Worm (Caenorhabditis elegans): Measurements from ENCODE around the gene bath-29.

The bath-29 gene

ce11 chrII:3383116-3383515 lies 34.8 kb downstream of the bath-29 start:
- TF ChIP-seq ceh-43 (GFP tag; optimal IDR thresholded peaks at IDR 0.05) (no peak), lin-32 (GFP tag; optimal IDR thresholded peaks at IDR 0.05) (no peak), ceh-83 (GFP tag; optimal IDR thresholded peaks at IDR 0.05) (no peak), nhr-237 (tag; optimal IDR thresholded peaks at IDR 0.05) (no peak), cnd-1 (tag; optimal IDR thresholded peaks at IDR 0.05) (no peak), lin-13 (tag; optimal IDR thresholded peaks at IDR 0.05) (no peak), lsy-2 (tag; optimal IDR thresholded peaks at IDR 0.05) (no peak), flh-1 (GFP tag; optimal IDR thresholded peaks at IDR 0.05) (no peak), mab-5 (tag; optimal IDR thresholded peaks at IDR 0.05) (no peak), drap-1 (GFP tag; optimal IDR thresholded peaks at IDR 0.05) (no peak), mep-1 (tag; optimal IDR thresholded peaks at IDR 0.05) (no peak), ztf-11 (tag; optimal IDR thresholded peaks at IDR 0.05) (no peak), zip-8 (tag; optimal IDR thresholded peaks at IDR 0.05) (no peak)

- TF ChIP-seq flh-1 (GFP tag; optimal IDR thresholded peaks at IDR 0.05) (no peak), hlh-1 (tag; optimal IDR thresholded peaks at IDR 0.05) (no peak), ham-2 (GFP tag; optimal IDR thresholded peaks at IDR 0.05) (no peak), mab-5 (tag; optimal IDR thresholded peaks at IDR 0.05) (no peak), unc-39 (tag; optimal IDR thresholded peaks at IDR 0.05) (no peak), bed-3 (GFP tag; optimal IDR thresholded peaks at IDR 0.05) (no peak), elt-3 (tag; optimal IDR thresholded peaks at IDR 0.05) (no peak), nhr-28 (tag; optimal IDR thresholded peaks at IDR 0.05) (no peak), zip-8 (tag; optimal IDR thresholded peaks at IDR 0.05) (no peak), ceh-83 (GFP tag; optimal IDR thresholded peaks at IDR 0.05) (no peak), M03D4.4 (tag; optimal IDR thresholded peaks at IDR 0.05) (no peak)
These were observed 37.4 kb downstream of the bath-29 start, which contains the start of gene T06D4.2 for ce11 chrII:3385736-3386135. Gene T06D4.2, minus strand, starts transcription at chrII:3385905.

- no peak for TF ChIP-seq nhr-237 (tag; optimal IDR thresholded peaks at IDR 0.05)
- TF ChIP-seq tbx-8 (GFP tag; optimal IDR thresholded peaks at IDR 0.05), result no peak
- TF ChIP-seq ceh-39 (tag; optimal IDR thresholded peaks at IDR 0.05), result no peak
- no peak for TF ChIP-seq lin-13 (tag; optimal IDR thresholded peaks at IDR 0.05)
- TF ChIP-seq elt-3 (tag; optimal IDR thresholded peaks at IDR 0.05), result no peak
- no peak for TF ChIP-seq nhr-12 (tag; optimal IDR thresholded peaks at IDR 0.05)
- no peak for TF ChIP-seq drap-1 (GFP tag; optimal IDR thresholded peaks at IDR 0.05)
- TF ChIP-seq cnd-1 (tag; optimal IDR thresholded peaks at IDR 0.05), result no peak
- TF ChIP-seq unc-120 (tag; optimal IDR thresholded peaks at IDR 0.05; ENCODE audit: poor library complexity, severe bottlenecking), result no peak
- no peak for TF ChIP-seq lin-32 (GFP tag; optimal IDR thresholded peaks at IDR 0.05)
- TF ChIP-seq bed-3 (GFP tag; optimal IDR thresholded peaks at IDR 0.05), result no peak
- no peak for TF ChIP-seq elt-1 (tag; optimal IDR thresholded peaks at IDR 0.05; ENCODE audit: borderline replicate concordance, insufficient read depth)
- no peak for TF ChIP-seq snpc-4 (tag; optimal IDR thresholded peaks at IDR 0.05)
- TF ChIP-seq nhr-28 (tag; optimal IDR thresholded peaks at IDR 0.05), result no peak
These were observed 39.1 kb downstream of the bath-29 start, which contains the start of gene T06D4.6 for ce11 chrII:3387503-3387902. Gene T06D4.6, minus strand, starts transcription at chrII:3387603.

- TF ChIP-seq ham-2 (GFP tag; optimal IDR thresholded peaks at IDR 0.05) (no peak), tbx-8 (GFP tag; optimal IDR thresholded peaks at IDR 0.05) (no peak)
These were observed 47.1 kb downstream of the bath-29 start, which contains the start of gene nep-20 for ce11 chrII:3395484-3395883. Gene nep-20, minus strand, starts transcription at chrII:3395584.

- TF ChIP-seq hlh-1 (tag; optimal IDR thresholded peaks at IDR 0.05) (no peak), ces-1 (GFP tag; optimal IDR thresholded peaks at IDR 0.05) (no peak), snpc-4 (tag; optimal IDR thresholded peaks at IDR 0.05) (no peak)
These were observed 50.9 kb downstream of the bath-29 start, which contains the start of gene nep-9 for ce11 chrII:3399212-3399611. Gene nep-9, minus strand, starts transcription at chrII:3399312.

- TF ChIP-seq nhr-76 (tag; optimal IDR thresholded peaks at IDR 0.05), result no peak
- no peak for TF ChIP-seq pha-4 (tag; optimal IDR thresholded peaks at IDR 0.05)
- no peak for TF ChIP-seq ceh-83 (GFP tag; optimal IDR thresholded peaks at IDR 0.05)
- no peak for TF ChIP-seq lin-13 (tag; optimal IDR thresholded peaks at IDR 0.05)
- TF ChIP-seq nhr-237 (tag; optimal IDR thresholded peaks at IDR 0.05), result no peak
- no peak for TF ChIP-seq lsy-2 (tag; optimal IDR thresholded peaks at IDR 0.05)
- no peak for TF ChIP-seq ces-1 (GFP tag; optimal IDR thresholded peaks at IDR 0.05)
- no peak for TF ChIP-seq cnd-1 (tag; optimal IDR thresholded peaks at IDR 0.05)
- no peak for TF ChIP-seq sptf-1 (tag; optimal IDR thresholded peaks at IDR 0.05)
- no peak for TF ChIP-seq nhr-12 (tag; optimal IDR thresholded peaks at IDR 0.05)
- TF ChIP-seq ceh-39 (tag; optimal IDR thresholded peaks at IDR 0.05), result no peak
- no peak for TF ChIP-seq snpc-4 (tag; optimal IDR thresholded peaks at IDR 0.05)
- TF ChIP-seq mls-2 (tag; optimal IDR thresholded peaks at IDR 0.05), result no peak
- no peak for TF ChIP-seq nhr-28 (tag; optimal IDR thresholded peaks at IDR 0.05)
- no peak for TF ChIP-seq zip-8 (tag; optimal IDR thresholded peaks at IDR 0.05)
- TF ChIP-seq nhr-2 (tag; optimal IDR thresholded peaks at IDR 0.05), result no peak
- TF ChIP-seq flh-1 (GFP tag; optimal IDR thresholded peaks at IDR 0.05), result no peak
- no peak for TF ChIP-seq unc-62 (GFP tag; optimal IDR thresholded peaks at IDR 0.05)
- TF ChIP-seq unc-39 (tag; optimal IDR thresholded peaks at IDR 0.05), result no peak
- TF ChIP-seq sem-2 (GFP tag; optimal IDR thresholded peaks at IDR 0.05), result no peak
These were observed 54.5 kb downstream of the bath-29 start, which contains the start of gene nep-10 for ce11 chrII:3402854-3403253. Gene nep-10, minus strand, starts transcription at chrII:3402954.
